Worm (Caenorhabditis elegans) whole organism, L4 larva: ENCODE results near the gene C54C6.5.

Experiments
- D1046.2 ChIP-seq: fragments of 200-800 bp; sonication (Bioruptor generic); IDR thresholded peaks from 2 replicates; pipeline ENCODE4 v1.3.6; 2022; ENCODE audit warnings: missing genetic modification characterization, missing compliant biosample characterization
- F10B5.3 ChIP-seq: sonication (generic microtip); optimal IDR thresholded peaks from 2 replicates; lab custom pipeline; 2016; ENCODE audit warnings: mild to moderate bottlenecking, missing genetic modification characterization, missing compliant biosample characterization
- F26F4.8 ChIP-seq: fragments of 200-800 bp; sonication (Bioruptor generic); conservative IDR thresholded peaks from 2 replicates; pipeline ENCODE4 v1.3.6; 2022; ENCODE audit warnings: missing genetic modification characterization, missing compliant biosample characterization
- F37D6.2 ChIP-seq: sonication (generic microtip); optimal IDR thresholded peaks from 2 replicates; lab custom pipeline; 2016; ENCODE audit warnings: mild to moderate bottlenecking, missing genetic modification characterization, missing compliant biosample characterization
- R02D3.7 ChIP-seq: fragments of 150-350 bp; sonication (generic microtip); optimal IDR thresholded peaks from 3 replicates; lab custom pipeline; 2014; ENCODE audit warnings: missing biosample characterization, missing genetic modification characterization
- Y48G9A.11 ChIP-seq: fragments of 200-800 bp; sonication (Bioruptor generic); IDR thresholded peaks from 2 replicates; pipeline ENCODE4 v1.3.6; 2022; ENCODE audit warnings: missing genetic modification reagents, missing genetic modification characterization, missing compliant biosample characterization
- Y5F2A.4 ChIP-seq: fragments of 200-800 bp; sonication (Bioruptor generic); optimal IDR thresholded peaks from 2 replicates; lab custom pipeline; 2018; ENCODE audit warnings: mild to moderate bottlenecking, missing genetic modification characterization, missing compliant biosample characterization
- ZK337.2 ChIP-seq: fragments of 200-800 bp; sonication (Bioruptor generic); IDR thresholded peaks from 2 replicates; pipeline ENCODE4 v1.3.6; 2022; ENCODE audit warnings: missing genetic modification reagents, missing genetic modification characterization, missing compliant biosample characterization
- ZK546.5 ChIP-seq, 2 experiments: sonication (generic microtip); optimal IDR thresholded peaks; 2 replicates each; lab custom pipeline; 2017; ENCODE audit warnings: missing biosample characterization in 2 of 2, missing genetic modification characterization in 2 of 2
- aha-1 ChIP-seq: fragments of 150-350 bp; peaks from one replicate; lab custom pipeline; 2014; ENCODE audit warnings: missing biosample characterization, missing genetic modification characterization
- ama-1 ChIP-seq: fragments of 150-350 bp; optimal IDR thresholded peaks from 2 replicates; lab custom pipeline; 2014; ENCODE audit warnings: inconsistent platforms, mixed read lengths
- ceh-20 ChIP-seq: fragments of 200-800 bp; sonication (Bioruptor generic); IDR thresholded peaks from 2 replicates; pipeline ENCODE4 v1.3.6; 2022; ENCODE audit warnings: missing genetic modification reagents, missing genetic modification characterization, missing compliant biosample characterization
- ceh-32 ChIP-seq: sonication (generic microtip); optimal IDR thresholded peaks from 2 replicates; lab custom pipeline; 2016; ENCODE audit warnings: mild to moderate bottlenecking, missing genetic modification characterization, missing compliant biosample characterization; ENCODE audit not compliant: poor library complexity
- ctbp-1 ChIP-seq: fragments of 200-800 bp; sonication (Bioruptor generic); IDR thresholded peaks from 2 replicates; pipeline ENCODE4 v1.3.6; 2022; ENCODE audit warnings: missing genetic modification reagents, missing genetic modification characterization, missing compliant biosample characterization
- daf-12 ChIP-seq: fragments of 150-350 bp; optimal IDR thresholded peaks from 2 replicates; lab custom pipeline; 2014; ENCODE audit warnings: missing biosample characterization, missing genetic modification reagents, missing genetic modification characterization
- daf-8 ChIP-seq: fragments of 200-800 bp; sonication (Bioruptor generic); IDR thresholded peaks from 2 replicates; pipeline ENCODE4 v1.3.6; 2022; ENCODE audit warnings: missing genetic modification characterization, missing compliant biosample characterization
- dmd-6 ChIP-seq: fragments of 200-800 bp; sonication (Bioruptor generic); IDR thresholded peaks from 2 replicates; pipeline ENCODE4 v1.3.6; 2022; ENCODE audit warnings: missing genetic modification reagents, missing genetic modification characterization, missing compliant biosample characterization
- dpl-1 ChIP-seq: fragments of 150-350 bp; optimal IDR thresholded peaks from 2 replicates; lab custom pipeline; 2014; ENCODE audit warnings: missing biosample characterization, missing genetic modification reagents, missing genetic modification characterization
- hif-1 ChIP-seq, 2 experiments: sonication (generic microtip); optimal IDR thresholded peaks; 2 replicates each; lab custom pipeline; 2016 to 2017; ENCODE audit warnings: missing compliant biosample characterization in 2 of 2, missing genetic modification characterization in 2 of 2, missing genetic modification reagents in 2 of 2, missing genotype in 2 of 2, mild to moderate bottlenecking in 1 of 2
- hlh-30 ChIP-seq: sonication (generic microtip); optimal IDR thresholded peaks from 2 replicates; lab custom pipeline; 2017; ENCODE audit warnings: antibody characterized with exemption, mild to moderate bottlenecking, missing genetic modification characterization, missing compliant biosample characterization; ENCODE audit not compliant: insufficient read depth
- hmg-1.1 ChIP-seq: fragments of 200-800 bp; sonication (Bioruptor generic); IDR thresholded peaks from 2 replicates; pipeline ENCODE4 v1.3.6; 2022; ENCODE audit warnings: missing genetic modification reagents, missing genetic modification characterization, missing compliant biosample characterization
- lim-7 ChIP-seq: fragments of 200-800 bp; sonication (Bioruptor generic); IDR thresholded peaks from 2 replicates; pipeline ENCODE4 v1.3.6; 2022; ENCODE audit warnings: missing genetic modification characterization, missing compliant biosample characterization
- lin-13 ChIP-seq: fragments of 150-350 bp; optimal IDR thresholded peaks from 2 replicates; lab custom pipeline; 2014; ENCODE audit warnings: missing biosample characterization, missing genetic modification reagents, missing genetic modification characterization
- lin-15B ChIP-seq: fragments of 150-350 bp; sonication (generic microtip); optimal IDR thresholded peaks from 3 replicates; lab custom pipeline; 2014; ENCODE audit warnings: missing biosample characterization, missing genetic modification characterization
- lin-38 ChIP-seq: fragments of 200-800 bp; sonication (Bioruptor generic); IDR thresholded peaks from 2 replicates; pipeline ENCODE4 v1.3.6; 2022; ENCODE audit warnings: missing genetic modification reagents, missing genetic modification characterization, missing compliant biosample characterization
- lsy-2 ChIP-seq, 2 experiments: fragments of 150-350 bp in 1 of 2; sonication (generic microtip) in 1 of 2; optimal IDR thresholded peaks; 2 replicates each; lab custom pipeline; 2014 to 2017; ENCODE audit warnings: missing biosample characterization in 2 of 2, missing genetic modification characterization in 2 of 2
- mdl-1 ChIP-seq, 2 experiments: fragments of 150-350 bp in 1 of 2; sonication (generic microtip) in 1 of 2; optimal IDR thresholded peaks; 2 replicates each; lab custom pipeline; 2014 to 2017; ENCODE audit warnings: missing biosample characterization in 2 of 2, missing genetic modification characterization in 2 of 2
- mep-1 ChIP-seq: fragments of 150-350 bp; sonication (generic microtip); optimal IDR thresholded peaks from 3 replicates; lab custom pipeline; 2014; ENCODE audit warnings: missing biosample characterization, missing genetic modification characterization
- mes-2 ChIP-seq: sonication (generic microtip); optimal IDR thresholded peaks from 2 replicates; lab custom pipeline; 2016; ENCODE audit warnings: missing genotype, mild to moderate bottlenecking, missing genetic modification characterization, missing compliant biosample characterization; ENCODE audit not compliant: poor library complexity, severe bottlenecking
- mxl-2 ChIP-seq: fragments of 200-800 bp; sonication (Bioruptor generic); conservative IDR thresholded peaks from 2 replicates; pipeline ENCODE4 v1.3.6; 2022; ENCODE audit warnings: missing genetic modification reagents, missing genetic modification characterization, missing compliant biosample characterization
- nhr-237 ChIP-seq: sonication (generic microtip); optimal IDR thresholded peaks from 2 replicates; lab custom pipeline; 2017; ENCODE audit warnings: missing biosample characterization, missing genetic modification characterization
- nhr-28 ChIP-seq: fragments of 150-350 bp; optimal IDR thresholded peaks from 2 replicates; lab custom pipeline; 2014; ENCODE audit warnings: missing biosample characterization, missing genetic modification characterization
- nhr-6 ChIP-seq: fragments of 150-350 bp; optimal IDR thresholded peaks from 2 replicates; lab custom pipeline; 2014; ENCODE audit warnings: missing biosample characterization, missing genetic modification characterization
- nhr-77 ChIP-seq: fragments of 150-350 bp; optimal IDR thresholded peaks from 2 replicates; lab custom pipeline; 2014; ENCODE audit warnings: missing biosample characterization, missing genetic modification characterization
- pqm-1 ChIP-seq: sonication (generic microtip); optimal IDR thresholded peaks from 2 replicates; lab custom pipeline; 2017; ENCODE audit warnings: missing biosample characterization, missing genetic modification characterization
- rbr-2 ChIP-seq: sonication (generic microtip); optimal IDR thresholded peaks from 2 replicates; lab custom pipeline; 2016; ENCODE audit warnings: missing genotype, missing genetic modification characterization, missing compliant biosample characterization
- sdz-12 ChIP-seq: fragments of 200-800 bp; sonication (Bioruptor generic); optimal IDR thresholded peaks from 2 replicates; lab custom pipeline; 2018; ENCODE audit warnings: mild to moderate bottlenecking, missing genetic modification characterization, missing compliant biosample characterization
- unc-130 ChIP-seq: sonication (generic microtip); optimal IDR thresholded peaks from 2 replicates; lab custom pipeline; 2016; ENCODE audit warnings: missing genetic modification reagents, missing genetic modification characterization, missing compliant biosample characterization
- unc-39 ChIP-seq: sonication (generic microtip); optimal IDR thresholded peaks from 2 replicates; lab custom pipeline; 2017; ENCODE audit warnings: missing biosample characterization, missing genetic modification characterization
- zag-1 ChIP-seq: fragments of 150-350 bp; optimal IDR thresholded peaks from 2 replicates; lab custom pipeline; 2014; ENCODE audit warnings: missing biosample characterization, missing genetic modification characterization
- zip-2 ChIP-seq: fragments of 150-350 bp; optimal IDR thresholded peaks from 2 replicates; lab custom pipeline; 2014; ENCODE audit warnings: missing biosample characterization, missing genetic modification characterization
- ztf-7 ChIP-seq: fragments of 150-350 bp; optimal IDR thresholded peaks from 2 replicates; lab custom pipeline; 2014; ENCODE audit warnings: missing biosample characterization, missing genetic modification characterization

The C54C6.5 gene

ce11 chrIII:3542105-3542504, 7.5 kb downstream of the C54C6.5 start (continued):
- TF ChIP-seq lim-7 (GFP tag; lab: Robert Waterston, UW) (no peak), ctbp-1 (peak; percentile 54; the same call in 1 of the 2 replicates), ama-1 (lab: Kevin White, UChicago) (no peak), Y5F2A.4 (GFP tag; lab: Kevin White, UChicago) (no peak), ztf-7 (tag; lab: Kevin White, UChicago) (no peak), F10B5.3 (tag; lab: Kevin White, UChicago) (no peak), zip-2 (no peak)

- TF ChIP-seq F10B5.3 (tag; lab: Kevin White, UChicago): no peak
- TF ChIP-seq hmg-1.1: no peak
- TF ChIP-seq R02D3.7 (tag; lab: Kevin White, UChicago): no peak
- no peak for TF ChIP-seq sdz-12 (GFP tag; lab: Kevin White, UChicago)
- TF ChIP-seq lin-15B (tag; lab: Kevin White, UChicago): no peak
- TF ChIP-seq daf-8 (GFP tag; lab: Robert Waterston, UW): no peak
- TF ChIP-seq lin-13: no peak
- TF ChIP-seq daf-12 (tag; lab: Kevin White, UChicago): no peak
- TF ChIP-seq mdl-1 (tag; optimal IDR thresholded peaks at IDR 0.05; lab: Kevin White, UChicago): no peak
Measured at ce11 chrIII:3541539-3541938, 8.1 kb downstream of the C54C6.5 start, which contains the start of gene ben-1. TSS of gene ben-1 (minus strand) at chrIII:3541639.

ce11 chrIII:3541093-3541492, 8.6 kb downstream of the C54C6.5 start:
- TF ChIP-seq Y48G9A.11 (GFP tag; lab: Robert Waterston, UW) (no peak), mdl-1 (tag; optimal IDR thresholded peaks at IDR 0.05; lab: Kevin White, UChicago) (no peak), ceh-32 (tag; lab: Kevin White, UChicago) (no peak), lin-13 (no peak), aha-1 (tag; lab: Kevin White, UChicago) (peak; percentile 22)

ce11 chrIII:3540424-3540823, 9.2 kb downstream of the C54C6.5 start:
- TF ChIP-seq mxl-2 (GFP tag; lab: Robert Waterston, UW) (no peak), ceh-20 (GFP tag; lab: Robert Waterston, UW) (no peak), nhr-6 (peak; percentile 18), D1046.2 (GFP tag; lab: Robert Waterston, UW) (no peak), hif-1 (tag; optimal IDR thresholded peaks at IDR 0.05; lab: Kevin White, UChicago) (peak in 1 of 2 experiments; percentile 68), ZK546.5 (tag; optimal IDR thresholded peaks at IDR 0.05; lab: Kevin White, UChicago) (no peak), mdl-1 (tag; optimal IDR thresholded peaks at IDR 0.05; lab: Kevin White, UChicago) (no peak), hmg-1.1 (peak; percentile 59), lin-38 (GFP tag; lab: Robert Waterston, UW) (peak; percentile 94), unc-39 (tag; lab: Kevin White, UChicago) (no peak), mep-1 (tag; lab: Kevin White, UChicago) (peak; percentile 69), lsy-2 (tag; optimal IDR thresholded peaks at IDR 0.05; lab: Kevin White, UChicago) (peak in 1 of 2 experiments; percentile 72), hlh-30 (tag; lab: Kevin White, UChicago) (peak; percentile 25), F26F4.8 (GFP tag; lab: Robert Waterston, UW) (no peak), nhr-237 (tag; lab: Kevin White, UChicago) (no peak), dmd-6 (GFP tag; lab: Robert Waterston, UW) (peak; percentile 18; the same call in 1 of the 2 replicates), zag-1 (tag; lab: Kevin White, UChicago) (no peak), zip-2 (no peak), R02D3.7 (tag; lab: Kevin White, UChicago) (no peak), ZK337.2 (GFP tag; lab: Robert Waterston, UW) (0 out of 2 replicates have a peak, but pooled peaks have one; percentile 33), nhr-28 (tag; lab: Kevin White, UChicago) (peak; percentile 39), rbr-2 (tag; lab: Kevin White, UChicago) (peak; percentile 28), pqm-1 (no peak), nhr-77 (tag; lab: Kevin White, UChicago) (peak; percentile 73), F37D6.2 (tag; lab: Kevin White, UChicago) (no peak), dpl-1 (GFP tag; lab: Kevin White, UChicago) (peak; percentile 57), unc-130 (peak; percentile 72), mes-2 (tag; lab: Kevin White, UChicago) (peak; percentile 91)
